Fruit fly (Drosophila melanogaster): ENCODE data around the gene Oseg5.

Oseg5 gene

dm6 chr2L:20787271-20787791 lies 48.3 kb downstream of the Oseg5 start, which contains the start of gene Pomp (continued):
- TF ChIP-seq CoRest (tag; optimal IDR thresholded peaks at IDR 0.05) (peak; percentile 77), CG17912 (GFP tag; optimal IDR thresholded peaks at IDR 0.05) (no peak), TFAM (GFP tag; optimal IDR thresholded peaks at IDR 0.05) (peak; percentile 41), Sox102F (GFP tag; optimal IDR thresholded peaks at IDR 0.05) (peak; percentile 84), dpn (GFP tag; optimal IDR thresholded peaks at IDR 0.05) (peak; percentile 72 to 88), HLH54F (GFP tag; optimal IDR thresholded peaks at IDR 0.05) (peak; percentile 62), bbx (GFP tag; IDR thresholded peaks at IDR 0.05; ENCODE audit: partially characterized antibody) (peak; percentile 78), sqz (GFP tag; optimal IDR thresholded peaks at IDR 0.05) (peak; percentile 37), CG13894 (tag; optimal IDR thresholded peaks at IDR 0.05) (peak; percentile 81), gem (tag; optimal IDR thresholded peaks at IDR 0.05) (peak; percentile 93), E2f1 (GFP tag; IDR thresholded peaks at IDR 0.05) (peak; percentile 91), CG14860 (GFP tag; IDR thresholded peaks at IDR 0.05; ENCODE audit: partially characterized antibody) (no peak), Hmr (GFP tag; optimal IDR thresholded peaks at IDR 0.05) (peak; percentile 89), pnt (GFP tag; optimal IDR thresholded peaks at IDR 0.05) (peak; percentile 56), Max (GFP tag; optimal IDR thresholded peaks at IDR 0.05) (peak; percentile 83), CG4854 (GFP tag; optimal IDR thresholded peaks at IDR 0.05) (peak; percentile 45), CG34224 (GFP tag; IDR thresholded peaks at IDR 0.05; ENCODE audit: partially characterized antibody) (peak; percentile 72), CG8924 (tag; optimal IDR thresholded peaks at IDR 0.05) (peak; percentile 84), CG12659 (GFP tag; optimal IDR thresholded peaks at IDR 0.05) (peak; percentile 86), trem (tag; optimal IDR thresholded peaks at IDR 0.05) (peak; percentile 93), slbo (GFP tag; IDR thresholded peaks at IDR 0.05) (peak; percentile 90), Hr78 (GFP tag; optimal IDR thresholded peaks at IDR 0.05) (peak in 1 of 2 experiments; percentile 72), Dek (tag; optimal IDR thresholded peaks at IDR 0.05) (peak; percentile 82), CG10431 (GFP tag; optimal IDR thresholded peaks at IDR 0.05) (no peak), cad (GFP tag; optimal IDR thresholded peaks at IDR 0.05) (no peak), Eip74EF (GFP tag; optimal IDR thresholded peaks at IDR 0.05) (peak in 1 of 2 experiments; percentile 75), sna (GFP tag; IDR thresholded peaks at IDR 0.05; ENCODE audit: partially characterized antibody) (peak; percentile 47; the same call in 1 of the 2 replicates), CG10274 (GFP tag; optimal IDR thresholded peaks at IDR 0.05) (peak; percentile 97), CG31365 (tag; optimal IDR thresholded peaks at IDR 0.05) (peak; percentile 59), Ptx1 (GFP tag; IDR thresholded peaks at IDR 0.05) (peak; percentile 85), pum (GFP tag; optimal IDR thresholded peaks at IDR 0.05) (peak; percentile 47), CG17359 (tag; optimal IDR thresholded peaks at IDR 0.05) (peak; percentile 91), CG16779 (GFP tag; IDR thresholded peaks at IDR 0.05) (peak; percentile 72), Six4 (GFP tag; optimal IDR thresholded peaks at IDR 0.05) (peak; percentile 80), CG10366 (GFP tag; IDR thresholded peaks at IDR 0.05) (peak; percentile 83), nau (GFP tag; optimal IDR thresholded peaks at IDR 0.05) (peak; percentile 69), gce (GFP tag; IDR thresholded peaks at IDR 0.05) (peak; percentile 83), Opbp (GFP tag; IDR thresholded peaks at IDR 0.05; ENCODE audit: partially characterized antibody) (peak; percentile 53; the same call in 1 of the 3 replicates), tup (GFP tag; optimal IDR thresholded peaks at IDR 0.05) (peak; percentile 72), inv (GFP tag; IDR thresholded peaks at IDR 0.05; ENCODE audit: partially characterized antibody) (peak; percentile 56), sr (GFP tag; IDR thresholded peaks at IDR 0.05) (peak; percentile 56; the same call in 2 of the 3 replicates), sug (tag; optimal IDR thresholded peaks at IDR 0.05) (peak; percentile 44), CG2875 (GFP tag; optimal IDR thresholded peaks at IDR 0.05) (peak; percentile 80), eyg (GFP tag; optimal IDR thresholded peaks at IDR 0.05) (peak; percentile 2), trh (GFP tag; optimal IDR thresholded peaks at IDR 0.05) (peak; percentile 39), CHES-1-like (GFP tag; optimal IDR thresholded peaks at IDR 0.05) (peak; percentile 81), CG18599 (GFP tag; optimal IDR thresholded peaks at IDR 0.05) (peak; percentile 92), CG42726 (GFP tag; IDR thresholded peaks at IDR 0.05; ENCODE audit: partially characterized antibody) (peak; percentile 55)

Data from whole organism, embryonic.